Worm (Caenorhabditis elegans): ENCODE results near the gene EGAP5.1.

EGAP5.1 gene

ce11 chrX:5135548-5135947, 27.3 kb upstream of the EGAP5.1 start:
- TF ChIP-seq C08G9.2 (tag; optimal IDR thresholded peaks at IDR 0.05) (no peak), tbx-2 (tag; optimal IDR thresholded peaks at IDR 0.05) (no peak), ceh-22 (tag; optimal IDR thresholded peaks at IDR 0.05) (no peak), syd-9 (tag; optimal IDR thresholded peaks at IDR 0.05) (no peak), unc-3 (GFP tag; conservative IDR thresholded peaks at IDR 0.05) (no peak), unc-3 (tag; optimal IDR thresholded peaks at IDR 0.05) (no peak), mec-3 (tag; optimal IDR thresholded peaks at IDR 0.05; ENCODE audit: borderline replicate concordance) (no peak), tbx-7 (tag; optimal IDR thresholded peaks at IDR 0.05) (no peak)

ce11 chrX:5137716-5138470, 25.0 kb upstream of the EGAP5.1 start:
- no peak for TF ChIP-seq hlh-6 (tag; optimal IDR thresholded peaks at IDR 0.05)
- no peak for TF ChIP-seq madf-2 (tag; optimal IDR thresholded peaks at IDR 0.05)
- TF ChIP-seq hlh-30 (tag; optimal IDR thresholded peaks at IDR 0.05; ENCODE audit: insufficient read depth), result no peak
- no peak for TF ChIP-seq ceh-30 (tag; optimal IDR thresholded peaks at IDR 0.05)
- TF ChIP-seq mec-3 (tag; optimal IDR thresholded peaks at IDR 0.05; ENCODE audit: borderline replicate concordance), result no peak
- no peak for TF ChIP-seq ttx-3 (tag; optimal IDR thresholded peaks at IDR 0.05)
- TF ChIP-seq nfya-1 (tag; optimal IDR thresholded peaks at IDR 0.05), result no peak
- TF ChIP-seq fkh-10 (GFP tag; optimal IDR thresholded peaks at IDR 0.05), result no peak
- no peak for TF ChIP-seq elt-2 (tag; optimal IDR thresholded peaks at IDR 0.05)
- no peak for TF ChIP-seq C38D4.7 (GFP tag; optimal IDR thresholded peaks at IDR 0.05)
- TF ChIP-seq lim-6 (tag; optimal IDR thresholded peaks at IDR 0.05), result no peak
- TF ChIP-seq C08G9.2 (tag; optimal IDR thresholded peaks at IDR 0.05), result no peak
- no peak for TF ChIP-seq ceh-9 (tag; optimal IDR thresholded peaks at IDR 0.05)
- no peak for TF ChIP-seq ceh-6 (GFP tag; optimal IDR thresholded peaks at IDR 0.05)
- no peak for TF ChIP-seq odd-2 (tag; optimal IDR thresholded peaks at IDR 0.05)

DNA sequence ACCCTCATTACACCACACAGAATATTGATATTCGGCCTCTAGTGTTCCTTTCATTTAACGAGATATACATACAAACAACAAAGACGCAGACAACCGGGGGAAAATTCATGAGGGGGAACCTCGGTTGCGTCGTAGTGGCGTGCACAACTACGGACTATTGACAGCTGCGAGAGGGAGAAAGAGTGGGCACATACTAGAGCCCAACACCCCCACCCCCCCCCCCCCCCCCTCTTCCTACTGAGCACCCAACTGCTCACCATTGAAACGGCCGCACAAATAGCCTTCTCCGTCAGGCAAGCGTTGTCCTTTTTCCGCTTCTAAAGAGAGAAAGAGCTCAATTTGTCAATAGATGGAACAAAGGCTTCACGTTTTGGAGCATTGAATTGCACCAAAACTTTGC, 22.7 kb upstream of the EGAP5.1 start:
- TF ChIP-seq nhr-11 (tag; optimal IDR thresholded peaks at IDR 0.05), result no peak
- no peak for TF ChIP-seq ceh-22 (tag; optimal IDR thresholded peaks at IDR 0.05)
- TF ChIP-seq ttx-3 (tag; optimal IDR thresholded peaks at IDR 0.05), result no peak
- TF ChIP-seq hlh-15 (tag; optimal IDR thresholded peaks at IDR 0.05), result no peak
- TF ChIP-seq tbx-2 (tag; optimal IDR thresholded peaks at IDR 0.05), result no peak
- no peak for TF ChIP-seq hlh-6 (tag; optimal IDR thresholded peaks at IDR 0.05)
- TF ChIP-seq ceh-2 (tag; optimal IDR thresholded peaks at IDR 0.05), result no peak
- TF ChIP-seq ceh-34 (tag; optimal IDR thresholded peaks at IDR 0.05), result no peak
- TF ChIP-seq unc-3 (GFP tag; conservative IDR thresholded peaks at IDR 0.05), result no peak
- TF ChIP-seq unc-3 (tag; optimal IDR thresholded peaks at IDR 0.05), result no peak
- TF ChIP-seq fkh-10 (GFP tag; optimal IDR thresholded peaks at IDR 0.05), result no peak
- TF ChIP-seq Y22D7AL.16 (tag; optimal IDR thresholded peaks at IDR 0.05), result no peak
- TF ChIP-seq nfya-1 (tag; optimal IDR thresholded peaks at IDR 0.05), result peak; percentile 16
- TF ChIP-seq elt-4 (tag; optimal IDR thresholded peaks at IDR 0.05), result no peak
- TF ChIP-seq che-1 (tag; optimal IDR thresholded peaks at IDR 0.05), result peak; percentile 42
- TF ChIP-seq pqm-1 (tag; optimal IDR thresholded peaks at IDR 0.05), result no peak
- TF ChIP-seq rnt-1 (tag; optimal IDR thresholded peaks at IDR 0.05), result no peak
- TF ChIP-seq sox-4 (tag; optimal IDR thresholded peaks at IDR 0.05), result no peak
- TF ChIP-seq ama-1 (optimal IDR thresholded peaks at IDR 0.05), result no peak
- TF ChIP-seq mec-3 (tag; optimal IDR thresholded peaks at IDR 0.05; ENCODE audit: borderline replicate concordance), result no peak
- TF ChIP-seq ceh-19 (GFP tag; optimal IDR thresholded peaks at IDR 0.05), result peak; percentile 64
- TF ChIP-seq ahr-1 (tag; optimal IDR thresholded peaks at IDR 0.05), result no peak
- TF ChIP-seq sox-2 (GFP tag; IDR thresholded peaks at IDR 0.05), result no peak
- no peak for TF ChIP-seq ceh-30 (tag; optimal IDR thresholded peaks at IDR 0.05)
- no peak for TF ChIP-seq ceh-6 (GFP tag; optimal IDR thresholded peaks at IDR 0.05)
- no peak for TF ChIP-seq dmd-4 (tag; optimal IDR thresholded peaks at IDR 0.05; ENCODE audit: borderline replicate concordance)
- no peak for TF ChIP-seq K02D7.2 (tag; optimal IDR thresholded peaks at IDR 0.05)
- no peak for TF ChIP-seq pax-1 (tag; optimal IDR thresholded peaks at IDR 0.05)
- no peak for TF ChIP-seq ztf-16 (tag; optimal IDR thresholded peaks at IDR 0.05)
- TF ChIP-seq ceh-45 (GFP tag; IDR thresholded peaks at IDR 0.05), result no peak
- TF ChIP-seq ceh-24 (tag; optimal IDR thresholded peaks at IDR 0.05), result no peak
- no peak for TF ChIP-seq ceh-31 (tag; optimal IDR thresholded peaks at IDR 0.05)
- TF ChIP-seq nhr-232 (tag; optimal IDR thresholded peaks at IDR 0.05), result no peak
- no peak for TF ChIP-seq fkh-6 (tag; optimal IDR thresholded peaks at IDR 0.05)
- TF ChIP-seq zip-5 (tag; optimal IDR thresholded peaks at IDR 0.05), result no peak
- TF ChIP-seq lim-6 (tag; optimal IDR thresholded peaks at IDR 0.05), result no peak
- TF ChIP-seq fax-1 (tag; optimal IDR thresholded peaks at IDR 0.05), result no peak
- no peak for TF ChIP-seq lin-11 (tag; optimal IDR thresholded peaks at IDR 0.05)
- no peak for TF ChIP-seq C08G9.2 (tag; optimal IDR thresholded peaks at IDR 0.05)
